Worm (Caenorhabditis elegans): ENCODE results near the gene Y116F11A.1.

DNA sequence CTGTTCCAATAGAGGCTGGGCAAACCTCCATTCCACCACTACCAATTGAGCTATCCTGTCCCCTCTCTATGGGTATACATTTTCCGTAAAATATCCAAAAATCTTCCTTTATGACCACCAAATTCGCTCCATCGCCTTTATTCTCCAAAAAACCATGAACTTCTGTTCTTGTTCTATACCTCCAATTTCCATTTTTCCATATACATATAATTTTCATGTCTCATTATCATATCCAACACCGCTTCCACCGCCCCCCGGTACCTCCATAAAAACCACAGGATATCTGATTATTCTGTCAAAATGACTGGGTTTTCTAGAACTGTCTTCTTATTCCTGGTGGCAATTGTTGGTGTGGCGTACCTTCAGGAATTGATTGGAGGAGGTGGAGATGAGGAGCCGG lies 14.5 kb upstream of the Y116F11A.1 start, which contains the start of gene Y43F8C.17:
- TF ChIP-seq nhr-237 (tag; optimal IDR thresholded peaks at IDR 0.05) (no peak), blmp-1 (tag; optimal IDR thresholded peaks at IDR 0.05) (no peak), elt-1 (tag; optimal IDR thresholded peaks at IDR 0.05; ENCODE audit: borderline replicate concordance, insufficient read depth) (no peak), nhr-28 (tag; optimal IDR thresholded peaks at IDR 0.05) (no peak), lin-13 (tag; optimal IDR thresholded peaks at IDR 0.05) (no peak), cnd-1 (tag; optimal IDR thresholded peaks at IDR 0.05) (no peak), unc-62 (GFP tag; optimal IDR thresholded peaks at IDR 0.05) (no peak), snpc-4 (tag; optimal IDR thresholded peaks at IDR 0.05) (no peak), drap-1 (GFP tag; optimal IDR thresholded peaks at IDR 0.05) (no peak), unc-39 (tag; optimal IDR thresholded peaks at IDR 0.05) (no peak), nhr-76 (tag; optimal IDR thresholded peaks at IDR 0.05) (no peak)
